Fruit fly (Drosophila melanogaster): ENCODE data around the gene CG46339.

The CG46339 gene

DNA sequence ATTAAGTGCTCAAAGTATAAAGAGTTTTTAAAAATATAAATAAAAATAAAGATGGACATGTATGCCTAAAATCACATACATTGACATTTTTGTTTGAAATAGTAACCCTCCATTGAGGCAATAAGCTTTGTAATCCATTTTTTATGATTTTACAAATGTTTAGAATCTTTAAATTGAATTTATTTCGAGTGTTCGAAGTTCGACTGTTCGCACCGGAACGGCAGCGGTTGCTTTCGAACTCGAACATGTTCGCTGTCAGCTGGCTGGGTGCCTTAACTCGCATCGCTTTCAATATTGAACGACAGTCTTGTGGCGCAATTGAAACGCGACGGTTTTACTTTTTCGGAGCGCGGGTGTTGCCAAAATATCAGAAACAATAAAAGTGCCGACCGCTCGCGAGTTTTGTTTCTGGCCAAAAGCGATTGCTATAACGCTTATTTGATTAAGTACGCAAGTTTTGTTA lies at the start of gene CG46339:
Gene CG46339 (plus strand): TSS at position 299 of the 463 bp plus-strand sequence.
- TF ChIP-seq psq (optimal IDR thresholded peaks at IDR 0.05) (no peak), insv (optimal IDR thresholded peaks at IDR 0.05) (no peak), h (optimal IDR thresholded peaks at IDR 0.05) (no peak), Myc (optimal IDR thresholded peaks at IDR 0.05) (no peak), Sin3A (optimal IDR thresholded peaks at IDR 0.05) (no peak), ttk (optimal IDR thresholded peaks at IDR 0.05) (no peak)

DNA sequence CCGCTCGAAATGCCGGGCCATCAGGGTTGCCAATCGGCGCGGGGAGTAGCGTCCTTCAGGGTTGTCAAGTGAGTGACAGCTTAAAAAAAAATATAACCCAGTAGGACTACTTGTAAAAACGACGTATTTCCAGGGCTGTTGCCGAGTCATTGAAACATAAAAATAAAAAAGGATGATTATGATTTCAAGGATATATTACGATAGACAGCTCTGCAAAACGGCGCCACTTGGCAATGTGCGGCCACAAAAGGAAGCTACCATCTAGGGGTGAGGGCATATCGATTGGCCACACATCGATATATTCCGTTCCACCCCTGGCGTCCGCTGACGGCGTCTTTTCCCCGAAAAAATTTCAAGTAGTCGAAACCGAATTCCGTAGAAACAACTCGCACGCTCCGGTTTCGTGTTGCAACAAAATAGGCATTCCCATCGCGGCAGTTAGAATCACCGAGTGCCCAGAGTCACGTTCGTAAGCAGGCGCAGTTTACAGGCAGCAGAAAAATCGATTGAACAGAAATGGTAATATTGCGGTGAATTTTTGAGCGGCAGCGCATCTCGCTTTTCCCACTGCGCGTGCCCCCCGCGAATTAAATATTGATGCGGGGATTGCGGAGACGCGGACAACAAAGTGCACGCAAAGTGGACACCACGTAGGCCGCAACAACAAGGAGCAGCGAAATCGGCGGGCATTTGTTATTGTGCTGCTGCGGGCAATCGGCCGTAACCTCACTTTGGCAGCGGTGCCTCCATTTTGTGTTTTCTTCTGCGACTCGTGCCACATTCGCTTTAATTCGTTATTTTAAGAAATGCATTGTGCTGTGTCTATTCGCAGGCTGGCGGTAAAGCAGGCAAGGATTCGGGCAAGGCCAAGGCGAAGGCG lies 48.7 kb upstream of the CG46339 start, which contains the start of the genes ball and His2Av:
Gene ball (minus strand): TSS at position 231 of the 880 bp plus-strand sequence.
Gene His2Av (plus strand): TSS at position 353 of the 880 bp plus-strand sequence.
- TF ChIP-seq h (optimal IDR thresholded peaks at IDR 0.05) (no peak), ttk (optimal IDR thresholded peaks at IDR 0.05) (no peak), Sin3A (optimal IDR thresholded peaks at IDR 0.05) (no peak), psq (optimal IDR thresholded peaks at IDR 0.05) (no peak), insv (optimal IDR thresholded peaks at IDR 0.05) (no peak), Myc (optimal IDR thresholded peaks at IDR 0.05) (no peak)

DNA sequence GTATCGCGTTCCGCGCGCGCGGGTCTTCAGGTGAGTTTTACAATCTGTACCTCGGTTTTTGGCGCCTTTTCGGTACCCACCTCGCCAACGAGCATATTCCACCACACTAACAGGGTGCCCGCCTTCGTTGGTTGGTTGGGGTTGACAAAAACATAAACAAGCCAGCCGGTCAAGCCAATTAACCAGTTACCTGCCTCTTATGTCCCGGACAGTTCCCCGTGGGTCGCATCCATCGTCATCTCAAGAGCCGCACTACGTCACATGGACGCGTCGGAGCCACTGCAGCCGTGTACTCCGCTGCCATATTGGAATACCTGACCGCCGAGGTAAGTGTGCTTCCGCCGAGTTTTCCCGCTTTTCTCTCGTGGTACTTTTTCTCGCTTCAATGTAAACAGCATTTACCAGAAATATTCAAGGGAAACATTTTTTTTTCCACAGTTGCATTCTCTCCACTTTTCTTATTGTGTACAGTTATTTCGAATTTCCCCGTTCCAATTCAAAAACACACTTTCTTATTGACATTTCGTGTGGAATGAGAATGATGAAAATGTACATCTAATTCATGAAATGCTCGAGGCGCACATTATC lies 48.0 kb upstream of the CG46339 start:
- no peak for TF ChIP-seq ttk (optimal IDR thresholded peaks at IDR 0.05)
- TF ChIP-seq insv (optimal IDR thresholded peaks at IDR 0.05): no peak
- TF ChIP-seq Sin3A (optimal IDR thresholded peaks at IDR 0.05): no peak
- TF ChIP-seq Myc (optimal IDR thresholded peaks at IDR 0.05): no peak
- TF ChIP-seq h (optimal IDR thresholded peaks at IDR 0.05): no peak

DNA sequence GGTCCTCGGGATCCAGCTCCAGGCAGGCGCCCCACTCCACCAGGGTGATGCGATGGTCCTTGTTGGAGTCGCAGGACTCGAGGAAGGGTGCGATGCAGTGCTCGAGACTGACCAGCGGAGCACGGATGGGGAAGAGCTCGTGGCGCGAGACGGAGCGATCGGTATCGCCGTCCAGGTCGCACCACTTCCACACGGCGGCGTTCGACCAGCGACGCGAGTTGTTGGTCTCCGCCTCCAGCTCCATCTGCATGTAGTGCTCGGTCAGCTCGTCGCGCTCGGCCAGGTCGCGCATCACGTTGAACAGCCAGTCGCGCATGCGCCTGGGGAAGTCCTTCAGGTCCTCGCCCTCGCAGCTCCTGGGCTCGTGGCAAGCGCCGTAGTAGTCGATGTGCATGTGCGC lies 46.1 kb upstream of the CG46339 start:
- TF ChIP-seq Myc (optimal IDR thresholded peaks at IDR 0.05): no peak
- TF ChIP-seq h (optimal IDR thresholded peaks at IDR 0.05): no peak
- TF ChIP-seq ttk (optimal IDR thresholded peaks at IDR 0.05): no peak
- TF ChIP-seq insv (optimal IDR thresholded peaks at IDR 0.05): no peak
- TF ChIP-seq psq (optimal IDR thresholded peaks at IDR 0.05): no peak
- TF ChIP-seq Sin3A (optimal IDR thresholded peaks at IDR 0.05): no peak

DNA sequence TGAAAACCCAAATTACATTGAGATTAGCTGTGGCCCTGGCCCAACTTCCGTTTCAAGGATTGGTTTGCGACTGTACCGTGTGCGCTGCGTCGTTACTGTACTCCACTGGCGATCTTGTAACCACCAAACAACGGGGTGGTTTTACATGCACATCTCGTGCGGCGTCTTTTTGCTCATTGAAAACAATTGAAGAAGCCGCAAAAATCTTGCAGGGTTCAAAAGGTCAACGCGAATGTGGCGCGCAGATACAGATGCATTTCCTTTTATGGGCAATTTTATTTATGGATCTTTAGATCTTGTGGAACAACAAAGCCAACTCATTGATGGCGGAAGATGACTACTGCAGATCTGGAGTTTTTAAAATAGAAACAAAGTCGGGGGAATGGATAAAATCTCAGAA lies 45.1 kb upstream of the CG46339 start:
- no peak for TF ChIP-seq Myc (optimal IDR thresholded peaks at IDR 0.05)
- TF ChIP-seq ttk (optimal IDR thresholded peaks at IDR 0.05): no peak
- TF ChIP-seq Sin3A (optimal IDR thresholded peaks at IDR 0.05): no peak
- no peak for TF ChIP-seq psq (optimal IDR thresholded peaks at IDR 0.05)
- TF ChIP-seq insv (optimal IDR thresholded peaks at IDR 0.05): no peak
- no peak for TF ChIP-seq h (optimal IDR thresholded peaks at IDR 0.05)

DNA sequence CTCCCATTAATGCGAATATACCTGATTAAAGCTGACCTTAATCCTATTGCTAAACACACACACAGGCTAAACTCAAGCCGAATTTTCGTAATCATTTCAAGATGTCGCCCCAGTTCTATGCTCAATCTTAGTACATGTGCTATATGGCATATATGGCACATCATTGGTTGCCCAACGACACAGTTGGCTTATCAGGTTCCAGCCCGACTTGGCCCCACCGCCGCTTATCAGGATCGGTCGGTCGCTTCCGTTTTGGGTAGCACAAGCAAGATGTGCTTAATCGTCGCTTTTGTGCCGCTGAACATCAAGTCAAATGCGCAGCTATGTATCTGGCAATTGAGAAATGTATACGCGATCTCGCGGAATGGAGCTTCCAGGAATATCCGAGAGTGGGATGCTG lies 44.5 kb upstream of the CG46339 start:
- no peak for TF ChIP-seq Myc (optimal IDR thresholded peaks at IDR 0.05)
- TF ChIP-seq insv (optimal IDR thresholded peaks at IDR 0.05): no peak
- no peak for TF ChIP-seq ttk (optimal IDR thresholded peaks at IDR 0.05)
- TF ChIP-seq psq (optimal IDR thresholded peaks at IDR 0.05): no peak
- no peak for TF ChIP-seq Sin3A (optimal IDR thresholded peaks at IDR 0.05)
- no peak for TF ChIP-seq h (optimal IDR thresholded peaks at IDR 0.05)

DNA sequence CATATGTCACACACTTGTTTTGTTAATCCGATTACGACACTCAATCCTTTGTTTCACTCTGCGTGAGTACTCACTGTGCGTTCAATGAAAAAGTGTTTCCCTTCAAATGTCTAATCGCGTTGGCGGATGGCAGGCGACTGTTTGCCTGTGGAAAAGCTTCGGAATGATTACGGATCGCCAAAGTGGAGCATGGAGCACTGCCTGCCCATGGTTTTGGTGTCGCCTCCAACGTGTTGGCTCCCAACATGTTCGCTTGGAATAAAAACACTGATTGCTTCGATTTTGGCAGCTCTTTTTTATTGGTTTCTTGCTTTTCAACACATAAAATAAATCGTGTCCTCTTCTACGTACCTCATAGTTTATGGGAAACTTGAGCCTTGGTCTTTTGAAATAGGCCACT lies 43.7 kb upstream of the CG46339 start, which contains the start of gene SPARC:
Gene SPARC (minus strand): TSS at position 144 of the 400 bp plus-strand sequence.
- no peak for TF ChIP-seq Myc (optimal IDR thresholded peaks at IDR 0.05)
- TF ChIP-seq psq (optimal IDR thresholded peaks at IDR 0.05): no peak
- no peak for TF ChIP-seq insv (optimal IDR thresholded peaks at IDR 0.05)
- TF ChIP-seq ttk (optimal IDR thresholded peaks at IDR 0.05): no peak
- no peak for TF ChIP-seq Sin3A (optimal IDR thresholded peaks at IDR 0.05)
- TF ChIP-seq h (optimal IDR thresholded peaks at IDR 0.05): no peak

DNA sequence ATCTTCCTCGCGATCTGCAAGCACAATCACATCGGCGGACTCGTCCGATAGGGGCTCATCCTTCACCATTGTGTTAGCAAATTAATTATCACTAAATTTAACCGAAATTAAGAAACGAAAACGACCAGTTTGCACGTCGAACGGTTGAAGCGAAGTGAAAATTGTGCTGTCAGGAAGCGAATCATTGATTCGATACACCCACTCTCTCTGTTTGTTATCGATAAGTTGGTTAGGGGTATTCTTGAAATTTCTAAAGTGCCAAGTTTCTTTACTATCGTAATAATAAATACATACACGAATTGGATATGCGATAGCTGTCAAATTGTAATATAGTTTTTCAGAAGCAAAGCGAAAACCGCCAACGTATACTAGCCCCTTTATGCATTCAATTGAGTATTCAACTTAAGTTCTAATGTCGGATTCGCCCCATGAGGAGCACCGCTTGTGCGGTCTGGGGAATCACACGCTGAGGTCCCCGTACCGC lies 40.0 kb upstream of the CG46339 start, which contains the start of gene Rb97D:
Gene Rb97D (minus strand): TSS at position 199 of the 484 bp plus-strand sequence.
- no peak for TF ChIP-seq h (optimal IDR thresholded peaks at IDR 0.05)
- TF ChIP-seq Sin3A (optimal IDR thresholded peaks at IDR 0.05): no peak
- TF ChIP-seq Myc (optimal IDR thresholded peaks at IDR 0.05): no peak
- no peak for TF ChIP-seq psq (optimal IDR thresholded peaks at IDR 0.05)
- no peak for TF ChIP-seq ttk (optimal IDR thresholded peaks at IDR 0.05)
- no peak for TF ChIP-seq insv (optimal IDR thresholded peaks at IDR 0.05)

DNA sequence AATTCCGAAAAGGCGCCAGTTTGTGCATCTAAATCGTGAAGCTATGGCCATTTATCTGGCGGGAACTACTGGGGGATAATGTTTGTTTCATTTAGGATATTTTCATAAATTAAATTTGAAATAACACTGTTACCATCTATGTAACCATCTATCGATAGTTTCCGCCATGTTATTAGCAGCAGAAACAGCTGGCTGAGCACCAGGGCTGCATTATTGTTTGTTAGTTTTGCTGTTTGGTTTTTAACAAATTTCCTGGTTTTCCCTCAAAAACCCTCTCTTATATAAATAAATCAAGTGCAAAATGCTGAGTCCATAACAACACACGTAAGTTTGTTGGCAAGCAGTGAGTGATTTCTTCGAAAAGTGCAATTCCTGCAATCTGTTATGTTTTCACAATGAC lies 39.1 kb upstream of the CG46339 start, which contains the start of gene CG5500:
Gene CG5500 (plus strand): TSS at position 199 of the 400 bp plus-strand sequence.
- TF ChIP-seq insv (optimal IDR thresholded peaks at IDR 0.05): no peak
- TF ChIP-seq Myc (optimal IDR thresholded peaks at IDR 0.05): no peak
- TF ChIP-seq ttk (optimal IDR thresholded peaks at IDR 0.05): no peak
- no peak for TF ChIP-seq h (optimal IDR thresholded peaks at IDR 0.05)
- no peak for TF ChIP-seq Sin3A (optimal IDR thresholded peaks at IDR 0.05)
- no peak for TF ChIP-seq psq (optimal IDR thresholded peaks at IDR 0.05)

DNA sequence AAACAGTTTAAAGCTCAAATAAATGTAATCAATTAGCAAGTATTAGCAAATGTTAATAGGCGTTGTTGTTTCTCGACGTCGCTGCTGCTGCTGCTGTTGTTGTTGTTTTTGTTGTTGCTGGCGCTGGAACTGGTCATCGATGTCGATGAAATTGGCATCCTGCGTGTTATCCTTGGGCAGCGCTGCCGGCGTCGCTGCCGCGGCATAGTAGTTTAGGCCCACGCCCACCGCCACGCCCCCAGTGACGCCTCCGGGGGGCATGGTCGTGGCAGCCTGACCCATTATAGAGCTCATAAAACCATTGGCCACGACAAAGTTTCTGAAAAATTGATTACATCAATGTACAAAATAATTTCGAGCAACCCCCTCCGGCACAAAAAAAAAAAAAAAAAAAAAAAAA lies 38.7 kb upstream of the CG46339 start:
- TF ChIP-seq ttk (optimal IDR thresholded peaks at IDR 0.05): peak; percentile 27
- no peak for TF ChIP-seq psq (optimal IDR thresholded peaks at IDR 0.05)
- TF ChIP-seq Myc (optimal IDR thresholded peaks at IDR 0.05): no peak
- TF ChIP-seq Sin3A (optimal IDR thresholded peaks at IDR 0.05): no peak

DNA sequence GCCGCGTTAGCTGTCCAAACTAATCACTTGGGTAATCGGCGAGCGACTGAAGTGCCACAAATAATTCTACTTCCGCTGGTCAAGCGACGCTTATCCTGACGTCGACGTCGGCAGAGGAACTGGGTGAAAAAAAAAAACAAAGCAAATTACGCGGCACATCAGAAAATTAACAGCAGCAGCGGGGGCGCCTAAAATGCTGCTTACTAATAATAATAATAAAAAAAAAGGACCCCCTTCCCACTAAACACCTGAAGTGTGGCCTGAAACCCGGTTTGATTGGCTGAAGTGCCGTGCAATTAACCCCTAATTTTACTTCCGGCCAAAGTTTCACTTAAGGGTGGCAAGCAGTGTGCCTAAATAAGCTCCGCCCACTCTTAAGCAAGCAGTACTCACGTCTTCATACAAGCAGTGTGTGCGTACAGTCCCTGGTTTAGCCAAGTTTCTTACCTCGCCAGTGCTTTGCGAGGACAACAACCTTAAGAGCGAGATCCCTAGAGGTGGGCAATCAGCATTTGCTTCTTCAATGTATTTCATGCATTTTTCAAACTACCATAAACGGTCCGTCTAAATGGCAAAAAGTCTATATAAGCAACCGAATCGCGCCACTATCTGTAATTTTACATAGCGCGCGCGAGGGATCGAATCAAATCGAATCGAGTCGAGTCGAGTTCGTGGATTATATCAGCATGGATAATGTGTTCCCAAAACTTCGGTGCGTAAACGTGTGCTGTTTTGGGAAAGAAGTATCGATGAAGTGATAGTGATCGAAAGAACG lies 34.3 kb upstream of the CG46339 start, which contains the start of the genes ro and T48:
Gene ro (minus strand): TSS at position 51 of the 775 bp plus-strand sequence.
Gene T48 (plus strand): TSS at position 614 of the 775 bp plus-strand sequence.
- TF ChIP-seq h (optimal IDR thresholded peaks at IDR 0.05): no peak
- no peak for TF ChIP-seq psq (optimal IDR thresholded peaks at IDR 0.05)
- TF ChIP-seq Sin3A (optimal IDR thresholded peaks at IDR 0.05): no peak
- TF ChIP-seq ttk (optimal IDR thresholded peaks at IDR 0.05): no peak
- TF ChIP-seq Myc (optimal IDR thresholded peaks at IDR 0.05): no peak
- TF ChIP-seq insv (optimal IDR thresholded peaks at IDR 0.05): no peak
